Worm (Caenorhabditis elegans): ENCODE measurements around the gene F23F1.4.

- TF ChIP-seq ceh-82 (tag; optimal IDR thresholded peaks at IDR 0.05) (no peak), mdl-1 (tag; optimal IDR thresholded peaks at IDR 0.05) (no peak)
Measured at ce11 chrII:19238-19637, 9.0 kb downstream of the F23F1.4 start, which contains the start of gene gmeb-1.

Data from whole organism, L2 larva.